Worm (Caenorhabditis elegans): ENCODE measurements around the gene ddx-46.
"Not testable (repeated sequence)": the region's sequence is repeated elsewhere in the genome, so short reads cannot be mapped to it uniquely, and the experiment has no call there.

The ddx-46 gene

ce11 chrIV:1346981-1347380, 37.5 kb upstream of the ddx-46 start, which contains the start of gene rfc-2 (continued):
- TF ChIP-seq syd-9 (tag; optimal IDR thresholded peaks at IDR 0.05) = no peak
- TF ChIP-seq ttx-3 (tag; optimal IDR thresholded peaks at IDR 0.05) = no peak
- TF ChIP-seq eyg-1 (tag; optimal IDR thresholded peaks at IDR 0.05) = no peak
- no peak for TF ChIP-seq mec-3 (tag; optimal IDR thresholded peaks at IDR 0.05; ENCODE audit: borderline replicate concordance)
- TF ChIP-seq F13H6.1 (tag; optimal IDR thresholded peaks at IDR 0.05) = no peak
- no peak for TF ChIP-seq hlh-8 (tag; optimal IDR thresholded peaks at IDR 0.05)
- no peak for TF ChIP-seq ceh-22 (tag; optimal IDR thresholded peaks at IDR 0.05)
- no peak for TF ChIP-seq nhr-11 (tag; optimal IDR thresholded peaks at IDR 0.05)
- no peak for TF ChIP-seq nfya-1 (tag; optimal IDR thresholded peaks at IDR 0.05)
- no peak for TF ChIP-seq unc-3 (GFP tag; conservative IDR thresholded peaks at IDR 0.05)
- TF ChIP-seq unc-3 (tag; optimal IDR thresholded peaks at IDR 0.05) = no peak
- no peak for TF ChIP-seq K02D7.2 (tag; optimal IDR thresholded peaks at IDR 0.05)
- TF ChIP-seq ceh-31 (tag; optimal IDR thresholded peaks at IDR 0.05) = peak; percentile 61
- TF ChIP-seq tbx-2 (tag; optimal IDR thresholded peaks at IDR 0.05) = peak; percentile 19

ce11 chrIV:1343379-1343778, 33.9 kb upstream of the ddx-46 start, which contains the start of gene F58F6.5:
TSS of gene F58F6.5 (plus strand) at chrIV:1343679.
- TF ChIP-seq ceh-30 (tag; optimal IDR thresholded peaks at IDR 0.05); lim-6 (tag; optimal IDR thresholded peaks at IDR 0.05); ceh-6 (GFP tag; optimal IDR thresholded peaks at IDR 0.05): not testable (repeated sequence)

ce11 chrIV:1340788-1341187, 31.3 kb upstream of the ddx-46 start, which contains the start of gene F58F6.6:
TSS of gene F58F6.6 (plus strand) at chrIV:1341088.
- TF ChIP-seq ceh-18, tbx-2, ceh-24 (tag; optimal IDR thresholded peaks at IDR 0.05): not testable (repeated sequence)

ce11 chrIV:1328682-1329212, 19.3 kb upstream of the ddx-46 start, which contains the start of gene F53H1.3:
TSS of gene F53H1.3 (plus strand) at chrIV:1329162.
- TF ChIP-seq dve-1 (tag; optimal IDR thresholded peaks at IDR 0.05) = no peak
- no peak for TF ChIP-seq hlh-15 (tag; optimal IDR thresholded peaks at IDR 0.05)
- no peak for TF ChIP-seq fax-1 (tag; optimal IDR thresholded peaks at IDR 0.05)
- TF ChIP-seq unc-55 (GFP tag; optimal IDR thresholded peaks at IDR 0.05) = no peak
- no peak for TF ChIP-seq che-1 (tag; optimal IDR thresholded peaks at IDR 0.05)
- no peak for TF ChIP-seq hlh-13 (GFP tag; optimal IDR thresholded peaks at IDR 0.05)
- no peak for TF ChIP-seq sdc-2 (tag; optimal IDR thresholded peaks at IDR 0.05)
- no peak for TF ChIP-seq pqm-1 (tag; optimal IDR thresholded peaks at IDR 0.05)

- TF ChIP-seq ttx-3 (tag; optimal IDR thresholded peaks at IDR 0.05) (no peak), nfya-1 (tag; optimal IDR thresholded peaks at IDR 0.05) (no peak), F13H6.1 (tag; optimal IDR thresholded peaks at IDR 0.05) (no peak), hlh-15 (tag; optimal IDR thresholded peaks at IDR 0.05) (no peak), pat-9 (tag; optimal IDR thresholded peaks at IDR 0.05) (no peak)
Measured at ce11 chrIV:1310337-1310736, 887 bp upstream of the ddx-46 start.

- TF ChIP-seq Y22D7AL.16 (tag; optimal IDR thresholded peaks at IDR 0.05) (no peak), F13H6.1 (tag; optimal IDR thresholded peaks at IDR 0.05) (no peak), pqm-1 (tag; optimal IDR thresholded peaks at IDR 0.05) (no peak), hlh-8 (tag; optimal IDR thresholded peaks at IDR 0.05) (no peak), ceh-19 (GFP tag; optimal IDR thresholded peaks at IDR 0.05) (no peak), K02D7.2 (tag; optimal IDR thresholded peaks at IDR 0.05) (no peak), ceh-22 (tag; optimal IDR thresholded peaks at IDR 0.05) (no peak), ahr-1 (tag; optimal IDR thresholded peaks at IDR 0.05) (no peak), ceh-48 (tag; optimal IDR thresholded peaks at IDR 0.05) (no peak), ceh-45 (GFP tag; IDR thresholded peaks at IDR 0.05) (no peak), ceh-30 (tag; optimal IDR thresholded peaks at IDR 0.05) (no peak), ets-4 (tag; optimal IDR thresholded peaks at IDR 0.05) (no peak), ceh-34 (tag; optimal IDR thresholded peaks at IDR 0.05) (no peak), sox-2 (GFP tag; IDR thresholded peaks at IDR 0.05) (no peak)
Measured at ce11 chrIV:1298984-1299383, 10.5 kb downstream of the ddx-46 start.
